Worm (Caenorhabditis elegans) whole organism, young adult: ENCODE measurements around the gene M04D8.8.

Experiments
- B0261.1 ChIP-seq: sonication (generic microtip); optimal IDR thresholded peaks from 2 replicates; lab custom pipeline; 2016; ENCODE audit warnings: mild to moderate bottlenecking, missing genetic modification characterization, moderate library complexity, missing compliant biosample characterization
- C06A6.2 ChIP-seq: fragments of 200-800 bp; sonication (Bioruptor generic); conservative IDR thresholded peaks from 2 replicates; pipeline ENCODE4 v1.3.6; 2022; ENCODE audit warnings: missing genetic modification characterization, missing compliant biosample characterization
- F23B12.7 ChIP-seq: sonication (generic microtip); optimal IDR thresholded peaks from 2 replicates; lab custom pipeline; 2017; ENCODE audit warnings: missing genetic modification characterization, mild to moderate bottlenecking, missing compliant biosample characterization, antibody characterized with exemption, moderate library complexity; ENCODE audit not compliant: insufficient read depth
- F39B2.1 ChIP-seq: fragments of 200-800 bp; sonication (Bioruptor generic); IDR thresholded peaks from 2 replicates; pipeline ENCODE4 v1.3.6; 2022; ENCODE audit warnings: missing genetic modification reagents, missing genetic modification characterization, missing compliant biosample characterization
- F49E8.2 ChIP-seq: sonication (generic microtip); optimal IDR thresholded peaks from 3 replicates; lab custom pipeline; 2017; ENCODE audit warnings: missing genetic modification characterization, mild to moderate bottlenecking, missing compliant biosample characterization, antibody characterized with exemption, moderate library complexity; ENCODE audit not compliant: insufficient read depth
- F57A8.1 ChIP-seq: fragments of 200-800 bp; sonication (Bioruptor generic); optimal IDR thresholded peaks from 2 replicates; lab custom pipeline; 2018; ENCODE audit warnings: mild to moderate bottlenecking, missing genetic modification characterization, moderate library complexity, missing compliant biosample characterization
- F57C9.4 ChIP-seq: sonication (generic microtip); optimal IDR thresholded peaks from 2 replicates; lab custom pipeline; 2017; ENCODE audit warnings: mild to moderate bottlenecking, missing genetic modification characterization, missing compliant biosample characterization
- T07F8.4 ChIP-seq: sonication (generic microtip); optimal IDR thresholded peaks from 2 replicates; lab custom pipeline; 2016; ENCODE audit warnings: mild to moderate bottlenecking, missing genetic modification characterization, moderate library complexity, missing compliant biosample characterization
- Y53F4B.3 ChIP-seq: fragments of 200-800 bp; sonication (Bioruptor generic); IDR thresholded peaks from 2 replicates; pipeline ENCODE4 v1.3.6; 2022; ENCODE audit warnings: missing genetic modification reagents, missing genetic modification characterization, missing compliant biosample characterization
- Y95B8A.8 ChIP-seq: fragments of 200-800 bp; sonication (Bioruptor generic); IDR thresholded peaks from 2 replicates; pipeline ENCODE4 v1.3.6; 2022; ENCODE audit warnings: missing genetic modification reagents, missing genetic modification characterization, missing compliant biosample characterization
- aptf-3 ChIP-seq: fragments of 200-800 bp; sonication (Bioruptor generic); IDR thresholded peaks from 2 replicates; pipeline ENCODE4 v1.3.6; 2022; ENCODE audit warnings: missing genetic modification characterization, missing compliant biosample characterization
- athp-1 ChIP-seq: sonication (generic microtip); optimal IDR thresholded peaks from 2 replicates; lab custom pipeline; 2017; ENCODE audit warnings: mild to moderate bottlenecking, missing genetic modification characterization, missing compliant biosample characterization
- ceh-100 ChIP-seq: fragments of 200-800 bp; sonication (Bioruptor generic); IDR thresholded peaks from 2 replicates; pipeline ENCODE4 v1.3.6; 2022; ENCODE audit warnings: missing genetic modification reagents, missing genetic modification characterization, missing compliant biosample characterization
- ceh-91 ChIP-seq: fragments of 200-800 bp; sonication (Bioruptor generic); IDR thresholded peaks from 2 replicates; pipeline ENCODE4 v1.3.6; 2022; ENCODE audit warnings: missing genetic modification reagents, missing genetic modification characterization, missing compliant biosample characterization
- chd-7 ChIP-seq: sonication (generic microtip); optimal IDR thresholded peaks from 2 replicates; lab custom pipeline; 2016; ENCODE audit warnings: mild to moderate bottlenecking, missing genetic modification characterization, moderate library complexity, missing compliant biosample characterization
- die-1 ChIP-seq: sonication (generic microtip); optimal IDR thresholded peaks from 2 replicates; lab custom pipeline; 2016; ENCODE audit warnings: missing genotype, mild to moderate bottlenecking, missing genetic modification characterization, missing compliant biosample characterization
- egl-18 ChIP-seq: fragments of 200-800 bp; sonication (Bioruptor generic); IDR thresholded peaks from 2 replicates; pipeline ENCODE4 v1.3.6; 2022; ENCODE audit warnings: missing genetic modification reagents, missing genetic modification characterization, missing compliant biosample characterization
- egrh-3 ChIP-seq: fragments of 200-800 bp; sonication (Bioruptor generic); IDR thresholded peaks from 2 replicates; pipeline ENCODE4 v1.3.6; 2022; ENCODE audit warnings: missing genetic modification reagents, missing genetic modification characterization, missing compliant biosample characterization
- ekl-4 ChIP-seq: fragments of 200-800 bp; sonication (Bioruptor generic); IDR thresholded peaks from 2 replicates; pipeline ENCODE4 v1.3.6; 2022; ENCODE audit warnings: missing genetic modification reagents, missing genetic modification characterization, missing compliant biosample characterization
- gei-17 ChIP-seq: fragments of 200-800 bp; sonication (Bioruptor generic); optimal IDR thresholded peaks from 2 replicates; lab custom pipeline; 2018; ENCODE audit warnings: mild to moderate bottlenecking, missing genetic modification characterization, missing compliant biosample characterization
- him-1 ChIP-seq: sonication (generic microtip); optimal IDR thresholded peaks from 2 replicates; lab custom pipeline; 2016; ENCODE audit warnings: missing genotype, missing genetic modification reagents, missing genetic modification characterization, missing compliant biosample characterization
- hrde-1 ChIP-seq: sonication (generic microtip); optimal IDR thresholded peaks from 2 replicates; lab custom pipeline; 2016; ENCODE audit warnings: missing genetic modification characterization, mild to moderate bottlenecking, missing compliant biosample characterization, moderate library complexity, missing genotype, missing genetic modification reagents, borderline replicate concordance
- lin-54 ChIP-seq: fragments of 200-800 bp; sonication (Bioruptor generic); optimal IDR thresholded peaks from 2 replicates; lab custom pipeline; 2018; ENCODE audit warnings: mild to moderate bottlenecking, missing genetic modification characterization, missing compliant biosample characterization
- nhr-120 ChIP-seq: fragments of 200-800 bp; sonication (Bioruptor generic); IDR thresholded peaks from 2 replicates; pipeline ENCODE4 v1.3.6; 2022; ENCODE audit warnings: missing genetic modification characterization, missing compliant biosample characterization
- nhr-179 ChIP-seq: sonication (generic microtip); optimal IDR thresholded peaks from 2 replicates; lab custom pipeline; 2016; ENCODE audit warnings: mild to moderate bottlenecking, missing genetic modification characterization, missing compliant biosample characterization
- nhr-90 ChIP-seq: sonication (generic microtip); optimal IDR thresholded peaks from 2 replicates; lab custom pipeline; 2016; ENCODE audit warnings: missing genotype, mild to moderate bottlenecking, missing genetic modification characterization, missing compliant biosample characterization
- pbrm-1 ChIP-seq: fragments of 200-800 bp; sonication (Bioruptor generic); IDR thresholded peaks from 2 replicates; pipeline ENCODE4 v1.3.6; 2022; ENCODE audit warnings: missing genetic modification reagents, missing genetic modification characterization, missing compliant biosample characterization
- pha-4 ChIP-seq: fragments of 150-350 bp; sonication (generic microtip); optimal IDR thresholded peaks from 2 replicates; lab custom pipeline; 2014; ENCODE audit warnings: missing biosample characterization, missing genetic modification reagents, missing genetic modification characterization
- rec-8 ChIP-seq, 2 experiments: sonication (generic microtip); optimal IDR thresholded peaks; 2 replicates each; lab custom pipeline; 2016; ENCODE audit warnings: mild to moderate bottlenecking in 2 of 2, missing genetic modification characterization in 2 of 2, missing genetic modification reagents in 2 of 2, missing genotype in 2 of 2, missing biosample characterization in 1 of 2, missing compliant biosample characterization in 1 of 2, moderate library complexity in 1 of 2
- sdz-38 ChIP-seq: sonication (generic microtip); optimal IDR thresholded peaks from 2 replicates; lab custom pipeline; 2016; ENCODE audit warnings: missing genotype, missing genetic modification characterization, missing compliant biosample characterization
- snpc-3.4 ChIP-seq: sonication (generic microtip); optimal IDR thresholded peaks from 2 replicates; lab custom pipeline; 2017; ENCODE audit warnings: missing genetic modification characterization, mild to moderate bottlenecking, missing compliant biosample characterization, antibody characterized with exemption, moderate library complexity, missing genotype, missing genetic modification reagents
- snpc-4 ChIP-seq, 5 experiments: fragments of 150-350 bp in 1 of 5; sonication (generic microtip) in 4 of 5; optimal IDR thresholded peaks; 2 replicates each; lab custom pipeline; 2014 to 2018; ENCODE audit warnings: missing genetic modification characterization in 5 of 5, missing biosample characterization in 3 of 5, antibody characterized with exemption in 2 of 5, mild to moderate bottlenecking in 2 of 5, missing compliant biosample characterization in 2 of 5, missing genotype in 2 of 5, moderate library complexity in 2 of 5, missing genetic modification reagents in 1 of 5
- somi-1 ChIP-seq: fragments of 200-800 bp; sonication (Bioruptor generic); optimal IDR thresholded peaks from 2 replicates; lab custom pipeline; 2018; ENCODE audit warnings: mild to moderate bottlenecking, missing genetic modification characterization, missing compliant biosample characterization
- zfh-2 ChIP-seq: fragments of 200-800 bp; sonication (Bioruptor generic); conservative IDR thresholded peaks from 2 replicates; pipeline ENCODE4 v1.3.6; 2022; ENCODE audit warnings: missing genetic modification reagents, missing genetic modification characterization, missing compliant biosample characterization
- zim-3 ChIP-seq: sonication (generic microtip); optimal IDR thresholded peaks from 2 replicates; lab custom pipeline; 2017; ENCODE audit warnings: mild to moderate bottlenecking, missing genetic modification characterization, moderate library complexity, missing compliant biosample characterization

M04D8.8 gene

ce11 chrIII:10018007-10018406 is 16.0 kb upstream of the M04D8.8 start:
- TF ChIP-seq F57C9.4 (tag; lab: Kevin White, UChicago) = no peak
- TF ChIP-seq egl-18 = no peak
- no peak for TF ChIP-seq ceh-100
- no peak for TF ChIP-seq athp-1 (tag; lab: Kevin White, UChicago)
- no peak for TF ChIP-seq egrh-3 (GFP tag; lab: Robert Waterston, UW)
- TF ChIP-seq Y53F4B.3 (GFP tag; lab: Robert Waterston, UW) = no peak
- TF ChIP-seq Y95B8A.8 = no peak
- TF ChIP-seq ekl-4 (GFP tag; lab: Robert Waterston, UW) = no peak
- TF ChIP-seq zim-3 (tag; lab: Kevin White, UChicago) = no peak
- no peak for TF ChIP-seq hrde-1
- no peak for TF ChIP-seq chd-7 (tag; lab: Kevin White, UChicago)
- no peak for TF ChIP-seq gei-17
- TF ChIP-seq, all 124 proteins: peak for 0

ce11 chrIII:10023452-10023851 is 10.5 kb upstream of the M04D8.8 start, which contains the start of gene ins-21:
ins-21 (plus strand) TSS chrIII:10023752.
- TF ChIP-seq nhr-90 (tag; lab: Kevin White, UChicago) = no peak
- TF ChIP-seq snpc-3.4 (tag; lab: Kevin White, UChicago) = no peak
- TF ChIP-seq pbrm-1 (GFP tag; lab: Robert Waterston, UW) = no peak
- TF ChIP-seq F23B12.7 (tag; lab: Kevin White, UChicago) = no peak
- TF ChIP-seq gei-17 = no peak
- no peak for TF ChIP-seq sdz-38
- TF ChIP-seq snpc-4 (GFP tag; optimal IDR thresholded peaks at IDR 0.05; lab: Kevin White, UChicago) = no peak
- TF ChIP-seq snpc-4 (tag; optimal IDR thresholded peaks at IDR 0.05; lab: Kevin White, UChicago) = no peak

- no peak for TF ChIP-seq him-1 (tag; lab: Kevin White, UChicago)
- no peak for TF ChIP-seq F39B2.1 (GFP tag; lab: Robert Waterston, UW)
- no peak for TF ChIP-seq C06A6.2
- TF ChIP-seq aptf-3 = no peak
- no peak for TF ChIP-seq die-1 (tag; lab: Kevin White, UChicago)
Measured at ce11 chrIII:10025989-10026388, 8.0 kb upstream of the M04D8.8 start, which contains the start of gene ins-22. ins-22 (plus strand) TSS chrIII:10026289.

ce11 chrIII:10027947-10028346 is 6.0 kb upstream of the M04D8.8 start, which contains the start of gene ins-23:
ins-23 (plus strand) TSS chrIII:10028247.
- TF ChIP-seq nhr-179 = no peak
- no peak for TF ChIP-seq lin-54 (GFP tag; lab: Kevin White, UChicago)
- no peak for TF ChIP-seq T07F8.4
- no peak for TF ChIP-seq ceh-91 (GFP tag; lab: Robert Waterston, UW)
- TF ChIP-seq zfh-2 = no peak
- TF ChIP-seq die-1 (tag; lab: Kevin White, UChicago) = no peak
- TF ChIP-seq B0261.1 = no peak
- no peak for TF ChIP-seq nhr-120 (GFP tag; lab: Robert Waterston, UW)
- no peak for TF ChIP-seq pha-4 (tag; lab: Kevin White, UChicago)
- TF ChIP-seq him-1 (tag; lab: Kevin White, UChicago) = no peak
- no peak for TF ChIP-seq F57A8.1
- no peak for TF ChIP-seq F49E8.2 (tag; lab: Kevin White, UChicago)
- TF ChIP-seq rec-8 (tag; optimal IDR thresholded peaks at IDR 0.05; lab: Kevin White, UChicago) = no peak
- no peak for TF ChIP-seq Y53F4B.3 (GFP tag; lab: Robert Waterston, UW)
- TF ChIP-seq somi-1 (GFP tag; lab: Kevin White, UChicago) = no peak
- no peak for TF ChIP-seq chd-7 (tag; lab: Kevin White, UChicago)
- no peak for TF ChIP-seq Y95B8A.8
- TF ChIP-seq, all 124 proteins: peak for 0
